Worm (Caenorhabditis elegans) whole organism, late embryonic: ENCODE data around the gene obr-3.

Source experiments
- che-1 ChIP-seq: sonication (generic microtip); optimal IDR thresholded peaks from 2 replicates; lab custom pipeline; 2016; ENCODE audit warnings: mild to moderate bottlenecking, missing genetic modification characterization, missing compliant biosample characterization
- dmd-4 ChIP-seq: sonication (generic microtip); optimal IDR thresholded peaks from 2 replicates; lab custom pipeline; 2016; ENCODE audit warnings: borderline replicate concordance, missing genetic modification characterization, missing compliant biosample characterization
- hlh-30 ChIP-seq: sonication (generic microtip); optimal IDR thresholded peaks from 2 replicates; lab custom pipeline; 2017; ENCODE audit warnings: antibody characterized with exemption, missing genetic modification characterization, missing compliant biosample characterization; ENCODE audit not compliant: insufficient read depth
- unc-86 ChIP-seq: sonication (generic microtip); optimal IDR thresholded peaks from 2 replicates; lab custom pipeline; 2016; ENCODE audit warnings: missing genetic modification characterization, missing compliant biosample characterization

DNA sequence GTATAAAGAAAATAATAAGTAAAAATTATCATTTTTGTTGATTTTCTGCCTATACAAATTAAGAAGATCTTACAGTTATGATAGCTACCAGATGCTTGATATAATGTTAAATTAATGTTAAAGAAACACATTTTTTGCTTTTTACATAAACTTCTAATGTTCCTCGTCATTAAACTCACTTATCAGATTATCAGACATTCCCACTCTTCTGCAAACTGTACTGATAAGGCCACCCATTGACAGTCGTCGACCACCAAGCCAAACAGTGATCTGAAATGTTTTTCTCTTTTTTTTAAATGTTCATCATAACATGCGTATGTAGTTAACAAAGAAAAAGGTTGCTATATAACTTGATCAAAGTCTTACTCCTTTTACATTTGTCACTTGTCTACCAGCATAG is 9.1 kb upstream of the obr-3 start:
- TF ChIP-seq che-1 (no peak), dmd-4 (tag; lab: Kevin White, UChicago) (no peak), unc-86 (no peak), hlh-30 (tag; lab: Kevin White, UChicago) (no peak)
